Fruit fly (Drosophila melanogaster) whole organism, embryonic: Measurements from ENCODE around the gene mRpS35.

ENCODE experiments used
- Adf1 ChIP-seq: fragments of 200-800 bp; sonication (Bioruptor generic); IDR thresholded peaks from 2 replicates; pipeline ENCODE4 v1.3.6; 2022; ENCODE audit warnings: missing biosample characterization, missing genetic modification characterization
- Aef1 ChIP-seq: fragments of 200-800 bp; sonication (Bioruptor generic); IDR thresholded peaks from 3 replicates; pipeline ENCODE4 v1.3.6; 2022; ENCODE audit warnings: missing biosample characterization, missing genetic modification characterization
- C15 ChIP-seq: fragments of 200-800 bp; sonication (Bioruptor generic); IDR thresholded peaks from 3 replicates; pipeline ENCODE4 v1.3.6; 2022; ENCODE audit warnings: missing biosample characterization, missing genetic modification characterization
- CG11398 ChIP-seq: fragments of 200-800 bp; sonication (Bioruptor generic); optimal IDR thresholded peaks from 2 replicates; lab custom pipeline; 2016; ENCODE audit warnings: missing biosample characterization, missing genetic modification characterization
- CG12744 ChIP-seq: fragments of 200-800 bp; sonication (Bioruptor generic); optimal IDR thresholded peaks from 2 replicates; lab custom pipeline; 2016; ENCODE audit warnings: missing biosample characterization, missing genetic modification characterization
- CG13123 ChIP-seq: fragments of 200-800 bp; sonication (Bioruptor generic); optimal IDR thresholded peaks from 2 replicates; lab custom pipeline; 2016; ENCODE audit warnings: missing biosample characterization, missing genetic modification characterization
- CG13894 ChIP-seq: fragments of 200-800 bp; sonication (Bioruptor generic); optimal IDR thresholded peaks from 3 replicates; lab custom pipeline; 2018; ENCODE audit warnings: missing biosample characterization, mild to moderate bottlenecking, missing genetic modification characterization, moderate library complexity
- CG14710 ChIP-seq: fragments of 200-800 bp; sonication (Bioruptor generic); optimal IDR thresholded peaks from 3 replicates; lab custom pipeline; 2019; ENCODE audit warnings: missing biosample characterization, mild to moderate bottlenecking, missing genetic modification characterization, moderate library complexity
- CG1603 ChIP-seq: fragments of 200-800 bp; sonication (Bioruptor generic); optimal IDR thresholded peaks from 2 replicates; lab custom pipeline; 2019; ENCODE audit warnings: missing biosample characterization, mild to moderate bottlenecking, missing genetic modification characterization, moderate library complexity
- CG18476 ChIP-seq: fragments of 200-800 bp; sonication (Bioruptor generic); optimal IDR thresholded peaks from 2 replicates; lab custom pipeline; 2016; ENCODE audit warnings: missing biosample characterization, mild to moderate bottlenecking, missing genetic modification characterization
- CG18599 ChIP-seq: fragments of 200-800 bp; sonication (Bioruptor generic); optimal IDR thresholded peaks from 3 replicates; lab custom pipeline; 2017; ENCODE audit warnings: missing biosample characterization, missing genetic modification characterization, mild to moderate bottlenecking, moderate library complexity, missing genetic modification reagents
- CG18619 ChIP-seq: fragments of 200-800 bp; sonication (Bioruptor generic); optimal IDR thresholded peaks from 3 replicates; lab custom pipeline; 2017; ENCODE audit warnings: missing biosample characterization, mild to moderate bottlenecking, missing genetic modification characterization
- CG3065 ChIP-seq: fragments of 200-800 bp; sonication (Bioruptor generic); optimal IDR thresholded peaks from 2 replicates; lab custom pipeline; 2016; ENCODE audit warnings: missing biosample characterization, missing genetic modification characterization
- CG5180 ChIP-seq: fragments of 200-800 bp; sonication (Bioruptor generic); optimal IDR thresholded peaks from 3 replicates; lab custom pipeline; 2017; ENCODE audit warnings: missing biosample characterization, missing genetic modification characterization, mild to moderate bottlenecking, moderate library complexity, missing genetic modification reagents
- CG7839 ChIP-seq: fragments of 200-800 bp; sonication (Bioruptor generic); optimal IDR thresholded peaks from 3 replicates; lab custom pipeline; 2018; ENCODE audit warnings: missing biosample characterization, mild to moderate bottlenecking, missing genetic modification characterization, moderate library complexity
- CG7987 ChIP-seq: fragments of 200-800 bp; sonication (Bioruptor generic); optimal IDR thresholded peaks from 2 replicates; lab custom pipeline; 2018; ENCODE audit warnings: missing biosample characterization, mild to moderate bottlenecking, missing genetic modification characterization, moderate library complexity
- CG9727 ChIP-seq: fragments of 200-800 bp; sonication (Bioruptor generic); optimal IDR thresholded peaks from 3 replicates; lab custom pipeline; 2017; ENCODE audit warnings: missing biosample characterization, mild to moderate bottlenecking, missing genetic modification characterization
- CTCF ChIP-seq: fragments of 200-800 bp; sonication (Bioruptor generic); optimal IDR thresholded peaks from 2 replicates; lab custom pipeline; 2017; ENCODE audit warnings: missing biosample characterization, mild to moderate bottlenecking, missing genetic modification characterization, moderate library complexity
- Dad ChIP-seq: fragments of 200-800 bp; sonication (Bioruptor generic); optimal IDR thresholded peaks from 3 replicates; lab custom pipeline; 2016; ENCODE audit warnings: missing biosample characterization, missing genetic modification characterization
- Dfd ChIP-seq, 2 experiments: fragments of >200 bp; optimal IDR thresholded peaks; 2 replicates each; lab custom pipeline; 2017; ENCODE audit warnings: missing biosample characterization in 2 of 2, missing genetic modification characterization in 2 of 2
- Doc3 ChIP-seq: fragments of 200-800 bp; sonication (Bioruptor generic); IDR thresholded peaks from 3 replicates; pipeline ENCODE4 v1.3.6; 2022; ENCODE audit warnings: missing biosample characterization, missing genetic modification characterization; ENCODE audit not compliant: partially characterized antibody
- Hsf ChIP-seq: fragments of 200-800 bp; sonication (Bioruptor generic); optimal IDR thresholded peaks from 3 replicates; lab custom pipeline; 2016; ENCODE audit warnings: missing biosample characterization, missing genetic modification characterization
- Jarid2 ChIP-seq: fragments of 200-800 bp; sonication (Bioruptor generic); optimal IDR thresholded peaks from 3 replicates; lab custom pipeline; 2017; ENCODE audit warnings: mild to moderate bottlenecking, missing biosample characterization, missing genetic modification reagents, missing genetic modification characterization
- Oli ChIP-seq: fragments of 200-800 bp; sonication (Bioruptor generic); optimal IDR thresholded peaks from 2 replicates; lab custom pipeline; 2018; ENCODE audit warnings: missing biosample characterization, mild to moderate bottlenecking, missing genetic modification characterization, moderate library complexity
- Opbp ChIP-seq: fragments of 200-800 bp; sonication (Bioruptor generic); IDR thresholded peaks from 3 replicates; pipeline ENCODE4 v1.3.6; 2022; ENCODE audit warnings: missing biosample characterization, missing genetic modification characterization; ENCODE audit not compliant: partially characterized antibody
- Poxn ChIP-seq: fragments of 200-800 bp; sonication (Bioruptor generic); IDR thresholded peaks from 2 replicates; pipeline ENCODE4 v1.3.6; 2022; ENCODE audit warnings: missing biosample characterization, missing genetic modification characterization
- Tbp ChIP-seq: fragments of >200 bp; optimal IDR thresholded peaks from 2 replicates; lab custom pipeline; 2018; ENCODE audit warnings: missing biosample characterization, missing genetic modification characterization
- al ChIP-seq: fragments of 200-800 bp; sonication (Bioruptor generic); IDR thresholded peaks from 2 replicates; pipeline ENCODE4 v1.3.6; 2022; ENCODE audit warnings: missing biosample characterization, missing genetic modification characterization
- bcd ChIP-seq: fragments of 200-800 bp; sonication (Bioruptor generic); optimal IDR thresholded peaks from 2 replicates; lab custom pipeline; 2017; ENCODE audit warnings: missing biosample characterization, mild to moderate bottlenecking, missing genetic modification characterization
- caup ChIP-seq: fragments of 200-800 bp; sonication (Bioruptor generic); optimal IDR thresholded peaks from 3 replicates; lab custom pipeline; 2017; ENCODE audit warnings: missing biosample characterization, mild to moderate bottlenecking, missing genetic modification characterization, moderate library complexity; ENCODE audit not compliant: severe bottlenecking
- chinmo ChIP-seq: fragments of 200-800 bp; sonication (Bioruptor generic); IDR thresholded peaks from 4 replicates; pipeline ENCODE4 v1.3.6; 2022; ENCODE audit warnings: missing biosample characterization, missing genetic modification characterization; ENCODE audit not compliant: partially characterized antibody
- da ChIP-seq: fragments of 200-800 bp; sonication (Bioruptor generic); optimal IDR thresholded peaks from 2 replicates; lab custom pipeline; 2016; ENCODE audit warnings: missing biosample characterization, missing genetic modification characterization
- ems ChIP-seq: fragments of 200-800 bp; sonication (Bioruptor generic); optimal IDR thresholded peaks from 3 replicates; lab custom pipeline; 2016; ENCODE audit warnings: missing biosample characterization, missing genetic modification characterization
- en ChIP-seq: fragments of 200-800 bp; sonication (Bioruptor generic); optimal IDR thresholded peaks from 2 replicates; lab custom pipeline; 2016; ENCODE audit warnings: missing biosample characterization, missing genetic modification characterization
- hbn ChIP-seq: fragments of 200-800 bp; sonication (Bioruptor generic); IDR thresholded peaks from 2 replicates; pipeline ENCODE4 v1.3.6; 2022; ENCODE audit warnings: missing biosample characterization, missing genetic modification characterization; ENCODE audit not compliant: partially characterized antibody
- her ChIP-seq: fragments of 200-800 bp; sonication (Bioruptor generic); optimal IDR thresholded peaks from 2 replicates; lab custom pipeline; 2016; ENCODE audit warnings: missing biosample characterization, missing genetic modification characterization
- ind ChIP-seq: fragments of 200-800 bp; sonication (Bioruptor generic); optimal IDR thresholded peaks from 3 replicates; lab custom pipeline; 2016; ENCODE audit warnings: missing biosample characterization, missing genetic modification characterization
- ken ChIP-seq: fragments of 200-800 bp; sonication (Bioruptor generic); IDR thresholded peaks from 3 replicates; pipeline ENCODE4 v1.3.6; 2022; ENCODE audit warnings: missing biosample characterization, missing genetic modification characterization
- knrl ChIP-seq: fragments of 200-800 bp; sonication (Bioruptor generic); IDR thresholded peaks from 3 replicates; pipeline ENCODE4 v1.3.6; 2022; ENCODE audit warnings: missing biosample characterization, missing genetic modification characterization; ENCODE audit not compliant: partially characterized antibody
- mirr ChIP-seq: fragments of 200-800 bp; sonication (Bioruptor generic); optimal IDR thresholded peaks from 3 replicates; lab custom pipeline; 2018; ENCODE audit warnings: missing biosample characterization, mild to moderate bottlenecking, missing genetic modification characterization
- mld ChIP-seq: fragments of 200-800 bp; sonication (Bioruptor generic); IDR thresholded peaks from 3 replicates; pipeline ENCODE4 v1.3.6; 2022; ENCODE audit warnings: missing biosample characterization, missing genetic modification characterization; ENCODE audit not compliant: partially characterized antibody
- pita ChIP-seq: fragments of 200-800 bp; sonication (Bioruptor generic); optimal IDR thresholded peaks from 2 replicates; lab custom pipeline; 2017; ENCODE audit warnings: missing biosample characterization, mild to moderate bottlenecking, missing genetic modification characterization
- psq ChIP-seq: fragments of 200-800 bp; sonication (Bioruptor generic); optimal IDR thresholded peaks from 2 replicates; lab custom pipeline; 2017; ENCODE audit warnings: missing biosample characterization, missing genetic modification characterization
- rib ChIP-seq: fragments of 200-800 bp; sonication (Bioruptor generic); IDR thresholded peaks from 2 replicates; pipeline ENCODE4 v1.3.6; 2022; ENCODE audit warnings: missing biosample characterization, missing genetic modification characterization
- run ChIP-seq: fragments of 200-800 bp; sonication (Bioruptor generic); optimal IDR thresholded peaks from 3 replicates; lab custom pipeline; 2018; ENCODE audit warnings: missing biosample characterization, mild to moderate bottlenecking, missing genetic modification characterization
- shn ChIP-seq: fragments of 200-800 bp; sonication (Bioruptor generic); optimal IDR thresholded peaks from 3 replicates; lab custom pipeline; 2016; ENCODE audit warnings: missing biosample characterization, missing genetic modification characterization
- slou ChIP-seq: fragments of 200-800 bp; sonication (Bioruptor generic); optimal IDR thresholded peaks from 3 replicates; lab custom pipeline; 2016; ENCODE audit warnings: missing biosample characterization, missing genetic modification characterization
- sna ChIP-seq: fragments of 200-800 bp; sonication (Bioruptor generic); IDR thresholded peaks from 2 replicates; pipeline ENCODE4 v1.3.6; 2022; ENCODE audit warnings: missing biosample characterization, missing genetic modification characterization; ENCODE audit not compliant: partially characterized antibody
- stwl ChIP-seq: fragments of 200-800 bp; sonication (Bioruptor generic); optimal IDR thresholded peaks from 3 replicates; lab custom pipeline; 2018; ENCODE audit warnings: missing biosample characterization, mild to moderate bottlenecking, missing genetic modification characterization, moderate library complexity
- tgo ChIP-seq: fragments of 200-800 bp; sonication (Bioruptor generic); IDR thresholded peaks from 3 replicates; pipeline ENCODE4 v1.3.6; 2022; ENCODE audit warnings: missing biosample characterization, missing genetic modification characterization
- wdn ChIP-seq: fragments of 200-800 bp; sonication (Bioruptor generic); IDR thresholded peaks from 2 replicates; pipeline ENCODE4 v1.3.6; 2022; ENCODE audit warnings: missing biosample characterization, missing genetic modification characterization
- yki ChIP-seq: fragments of >200 bp; optimal IDR thresholded peaks from 3 replicates; lab custom pipeline; 2018

Gene mRpS35

dm6 chr3L:2825377-2825776, 44.7 kb downstream of the mRpS35 start (continued):
- no peak for TF ChIP-seq CG3065 (GFP tag; lab: Kevin White, UChicago)
- no peak for TF ChIP-seq wdn
- TF ChIP-seq chinmo (GFP tag; lab: Robert Waterston, UW): no peak
- no peak for TF ChIP-seq slou (GFP tag; lab: Kevin White, UChicago)
- peak; percentile 18 for TF ChIP-seq Jarid2 (GFP tag; lab: Kevin White, UChicago)
- no peak for TF ChIP-seq her (GFP tag; lab: Kevin White, UChicago)
- no peak for TF ChIP-seq da (GFP tag; lab: Kevin White, UChicago)
- no peak for TF ChIP-seq stwl (tag; lab: Kevin White, UChicago)
- TF ChIP-seq ken (GFP tag; lab: Robert Waterston, UW): no peak
- no peak for TF ChIP-seq al
- peak; percentile 45; the same call in 1 of the 3 replicates for TF ChIP-seq tgo (GFP tag; lab: Robert Waterston, UW)
- no peak for TF ChIP-seq ems (GFP tag; lab: Kevin White, UChicago)
- no peak for TF ChIP-seq CG13123 (GFP tag; lab: Kevin White, UChicago)
- no peak for TF ChIP-seq pita (GFP tag; lab: Kevin White, UChicago)
- no peak for TF ChIP-seq Dad (GFP tag; lab: Kevin White, UChicago)
- no peak for TF ChIP-seq Doc3 (GFP tag; lab: Robert Waterston, UW)
- TF ChIP-seq hbn (GFP tag; lab: Robert Waterston, UW): no peak
- TF ChIP-seq Tbp (GFP tag; lab: Kevin White, UChicago): no peak
- TF ChIP-seq mirr: no peak
- TF ChIP-seq CG12744 (GFP tag; lab: Kevin White, UChicago): no peak
- TF ChIP-seq Oli: peak; percentile 55
- no peak for TF ChIP-seq Opbp (GFP tag; lab: Robert Waterston, UW)
- peak; percentile 23 for TF ChIP-seq CG18619
- TF ChIP-seq mld (GFP tag; lab: Robert Waterston, UW): no peak
- TF ChIP-seq knrl (GFP tag; lab: Robert Waterston, UW): no peak
- no peak for TF ChIP-seq rib
- no peak for TF ChIP-seq Hsf
- peak; percentile 58 for TF ChIP-seq ind (GFP tag; lab: Kevin White, UChicago)
- TF ChIP-seq Dfd (GFP tag; optimal IDR thresholded peaks at IDR 0.05; lab: Kevin White, UChicago): no peak
- no peak for TF ChIP-seq yki (lab: Kevin White, UChicago)
- peak; percentile 62 for TF ChIP-seq run
- TF ChIP-seq shn (GFP tag; lab: Kevin White, UChicago): no peak
- peak; percentile 53 for TF ChIP-seq caup (GFP tag; lab: Kevin White, UChicago)
- TF ChIP-seq CG7839 (tag; lab: Kevin White, UChicago): peak; percentile 71
- TF ChIP-seq en (GFP tag; lab: Kevin White, UChicago): no peak
- TF ChIP-seq Adf1 (GFP tag; lab: Robert Waterston, UW): no peak
- TF ChIP-seq CG11398 (GFP tag; lab: Kevin White, UChicago): no peak
- no peak for TF ChIP-seq Poxn
- no peak for TF ChIP-seq C15 (GFP tag; lab: Robert Waterston, UW)
- peak; percentile 32 for TF ChIP-seq CG9727 (GFP tag; lab: Kevin White, UChicago)
- TF ChIP-seq CTCF (GFP tag; lab: Kevin White, UChicago): no peak
- peak; percentile 39; the same call in 2 of the 3 replicates for TF ChIP-seq Aef1 (GFP tag; lab: Robert Waterston, UW)
- no peak for TF ChIP-seq psq (GFP tag; lab: Kevin White, UChicago)
- peak; percentile 59 for TF ChIP-seq CG13894
- TF ChIP-seq CG14710: peak; percentile 42
- TF ChIP-seq sna (GFP tag; lab: Robert Waterston, UW): no peak
- peak; percentile 91 for TF ChIP-seq CG18599 (GFP tag; lab: Kevin White, UChicago)
- no peak for TF ChIP-seq CG18476
- peak; percentile 60 for TF ChIP-seq CG1603 (tag; lab: Kevin White, UChicago)
- TF ChIP-seq CG7987 (GFP tag; lab: Kevin White, UChicago): no peak
- TF ChIP-seq bcd (GFP tag; lab: Kevin White, UChicago): peak; percentile 53
- peak; percentile 42 for TF ChIP-seq CG5180
